Fruit fly (Drosophila melanogaster) whole organism: ENCODE results near the gene galectin.

Experiments used
- CG8478 ChIP-seq: fragments of >200 bp; optimal IDR thresholded peaks from 2 replicates; lab custom pipeline; 2018; ENCODE audit warnings: inconsistent platforms
- Dll ChIP-seq: fragments of >200 bp; optimal IDR thresholded peaks from 2 replicates; lab custom pipeline; 2017
- EcR ChIP-seq, 2 experiments: fragments of >200 bp; optimal IDR thresholded peaks; 2 replicates each; lab custom pipeline; 2017; ENCODE audit warnings: missing biosample characterization in 2 of 2, missing genetic modification characterization in 2 of 2, missing genetic modification reagents in 2 of 2
- pan ChIP-seq: fragments of >200 bp; optimal IDR thresholded peaks from 2 replicates; lab custom pipeline; 2017
- usp ChIP-seq: fragments of >200 bp; optimal IDR thresholded peaks from 2 replicates; lab custom pipeline; 2017; ENCODE audit warnings: missing biosample characterization, missing genetic modification characterization, mixed read lengths

DNA sequence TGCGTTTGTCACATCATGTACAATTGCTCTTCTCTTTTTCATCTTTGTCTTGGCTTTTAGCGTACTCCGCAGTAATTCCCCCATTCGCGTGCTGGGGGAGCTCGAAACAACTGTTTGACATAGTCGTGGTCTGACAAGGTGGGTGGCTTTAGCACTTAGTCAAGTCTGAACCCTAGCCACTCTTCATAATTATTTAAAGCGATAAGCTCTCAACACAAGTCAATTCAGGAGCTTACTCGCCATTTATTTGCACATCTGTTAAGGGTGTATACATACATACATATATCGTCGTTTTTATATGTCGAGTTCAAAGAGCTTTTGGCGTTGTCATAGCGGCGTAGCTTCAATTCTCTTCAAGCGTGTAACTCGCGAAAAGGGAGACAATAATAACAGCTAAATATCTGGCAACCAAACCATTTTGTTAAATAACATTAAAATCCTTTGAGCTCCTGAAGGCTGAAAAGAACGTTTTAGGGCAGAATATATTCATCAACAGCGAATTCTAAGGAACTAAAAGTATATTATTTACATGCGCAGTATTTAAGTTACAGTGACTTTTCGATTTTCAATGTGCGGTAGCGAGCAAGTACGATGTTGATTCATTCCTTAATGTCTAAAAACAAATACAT, 2.3 kb downstream of the galectin start:
- TF ChIP-seq CG8478 (no peak), pan (lab: Kevin White, UChicago) (no peak), Dll (lab: Kevin White, UChicago) (no peak), EcR (GFP tag; optimal IDR thresholded peaks at IDR 0.05; lab: Kevin White, UChicago) (no peak), usp (GFP tag; lab: Kevin White, UChicago) (no peak)
